Worm (Caenorhabditis elegans): ENCODE measurements around the gene frpr-4.

DNA sequence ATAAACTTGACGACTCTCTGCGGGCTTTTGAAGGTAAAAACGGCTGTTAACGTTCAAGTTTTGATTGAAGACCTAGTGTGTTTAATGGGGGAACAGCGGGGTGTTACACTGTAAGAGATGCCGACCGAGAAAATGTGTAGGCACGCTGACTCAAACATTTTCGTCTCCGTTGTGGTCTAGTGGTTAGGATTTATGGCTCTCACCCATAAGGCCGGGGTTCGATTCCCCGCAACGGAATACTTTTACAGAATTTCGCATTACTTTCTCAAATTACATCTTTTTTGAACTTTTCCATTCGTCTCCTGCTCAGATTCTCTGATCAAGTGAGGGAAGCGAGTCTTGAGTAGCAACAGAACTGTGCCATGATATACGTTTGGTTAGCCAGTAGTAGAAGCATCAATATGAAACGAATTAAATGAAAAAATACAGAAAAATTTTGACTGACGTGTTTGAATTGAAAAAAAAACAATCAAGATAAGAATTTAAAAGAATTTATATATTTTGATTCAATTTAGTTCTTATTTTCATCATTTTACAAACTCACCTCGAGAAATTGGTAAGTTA, 38.0 kb upstream of the frpr-4 start, which contains the start of gene ZK622.1:
- TF ChIP-seq him-1 (tag; optimal IDR thresholded peaks at IDR 0.05) (no peak), dao-5 (tag; optimal IDR thresholded peaks at IDR 0.05) (peak; percentile 24)
